Worm (Caenorhabditis elegans) whole organism, young adult: ENCODE results near the gene oac-58.

Experiments
- F37B4.10 ChIP-seq: fragments of 200-800 bp; sonication (Bioruptor generic); IDR thresholded peaks from 2 replicates; pipeline ENCODE4 v1.3.6; 2022; ENCODE audit warnings: missing genetic modification characterization, missing compliant biosample characterization
- F55B11.4 ChIP-seq: sonication (generic microtip); optimal IDR thresholded peaks from 2 replicates; lab custom pipeline; 2016; ENCODE audit warnings: missing compliant biosample characterization, missing genetic modification characterization, borderline replicate concordance; ENCODE audit not compliant: insufficient read depth
- Y67H2A.10 ChIP-seq: fragments of 200-800 bp; sonication (Bioruptor generic); conservative IDR thresholded peaks from 2 replicates; pipeline ENCODE4 v1.3.6; 2022; ENCODE audit warnings: missing genetic modification reagents, missing genetic modification characterization, missing compliant biosample characterization
- ama-1 ChIP-seq, 3 experiments: fragments of 150-350 bp in 1 of 3; sonication (generic microtip) in 2 of 3; optimal IDR thresholded peaks; 2 replicates each; lab custom pipeline; 2014 to 2018; ENCODE audit warnings: missing biosample characterization in 2 of 3, missing genetic modification characterization in 2 of 3, missing genetic modification reagents in 2 of 3
- cebp-2 ChIP-seq: fragments of 200-800 bp; sonication (Bioruptor generic); IDR thresholded peaks from 2 replicates; pipeline ENCODE4 v1.3.6; 2022; ENCODE audit warnings: missing genetic modification characterization, missing compliant biosample characterization
- dpl-1 ChIP-seq: fragments of 150-350 bp; optimal IDR thresholded peaks from 2 replicates; lab custom pipeline; 2014; ENCODE audit warnings: missing biosample characterization, missing genetic modification reagents, missing genetic modification characterization
- gei-17 ChIP-seq: fragments of 200-800 bp; sonication (Bioruptor generic); optimal IDR thresholded peaks from 2 replicates; lab custom pipeline; 2018; ENCODE audit warnings: mild to moderate bottlenecking, missing genetic modification characterization, missing compliant biosample characterization
- snpc-4 ChIP-seq, 5 experiments: fragments of 150-350 bp in 1 of 5; sonication (generic microtip) in 4 of 5; optimal IDR thresholded peaks; 2 replicates each; lab custom pipeline; 2014 to 2018; ENCODE audit warnings: missing genetic modification characterization in 5 of 5, missing biosample characterization in 3 of 5, antibody characterized with exemption in 2 of 5, mild to moderate bottlenecking in 2 of 5, missing compliant biosample characterization in 2 of 5, missing genotype in 2 of 5, moderate library complexity in 2 of 5, missing genetic modification reagents in 1 of 5
- tbx-9 ChIP-seq: sonication (generic microtip); optimal IDR thresholded peaks from 2 replicates; lab custom pipeline; 2016; ENCODE audit warnings: borderline replicate concordance, missing genetic modification characterization, inconsistent platforms, missing compliant biosample characterization
- unc-62 ChIP-seq: fragments of 150-350 bp; optimal IDR thresholded peaks from 2 replicates; lab custom pipeline; 2014; ENCODE audit warnings: missing biosample characterization, missing genetic modification reagents, missing genetic modification characterization
- ztf-26 ChIP-seq: sonication (generic microtip); optimal IDR thresholded peaks from 2 replicates; lab custom pipeline; 2017; ENCODE audit warnings: missing genetic modification characterization, missing compliant biosample characterization

ce11 chrIV:12282873-12283272, 28.6 kb downstream of the oac-58 start, which contains the start of gene hpo-12:
- TF ChIP-seq cebp-2 (GFP tag; lab: Robert Waterston, UW) (no peak), Y67H2A.10 (GFP tag; lab: Robert Waterston, UW) (no peak), tbx-9 (tag; lab: Kevin White, UChicago) (no peak), snpc-4 (GFP tag; optimal IDR thresholded peaks at IDR 0.05; lab: Kevin White, UChicago) (no peak), snpc-4 (tag; optimal IDR thresholded peaks at IDR 0.05; lab: Kevin White, UChicago) (no peak), gei-17 (GFP tag; lab: Kevin White, UChicago) (no peak), dpl-1 (GFP tag; lab: Kevin White, UChicago) (no peak), unc-62 (GFP tag; lab: Kevin White, UChicago) (no peak), ztf-26 (tag; lab: Kevin White, UChicago) (no peak), F55B11.4 (tag; lab: Kevin White, UChicago) (no peak), F37B4.10 (GFP tag; lab: Robert Waterston, UW) (no peak), ama-1 (optimal IDR thresholded peaks at IDR 0.05; lab: Kevin White, UChicago) (no peak), ama-1 (GFP tag; optimal IDR thresholded peaks at IDR 0.05; lab: Kevin White, UChicago) (no peak)
